Worm (Caenorhabditis elegans): ENCODE measurements around the gene cup-14.
A peak's percentile ranks its signal among the peaks of the same experiment; 100 is the strongest.
"Not testable (repeated sequence)": the region's sequence is repeated elsewhere in the genome, so short reads cannot be mapped to it uniquely, and the experiment has no call there.

The cup-14 gene

ce11 chrII:13828597-13828996 is 43.4 kb downstream of the cup-14 start, which contains the start of gene his-42:
Gene his-42 (minus strand): TSS chrII:13828697.
- no peak for TF ChIP-seq nhr-11 (tag; optimal IDR thresholded peaks at IDR 0.05)
- TF ChIP-seq fos-1 (tag; optimal IDR thresholded peaks at IDR 0.05): no peak
- TF ChIP-seq ztf-4 (tag; optimal IDR thresholded peaks at IDR 0.05): no peak
- no peak for TF ChIP-seq egl-5 (tag; optimal IDR thresholded peaks at IDR 0.05)
- TF ChIP-seq lsy-12 (tag; optimal IDR thresholded peaks at IDR 0.05): no peak
- no peak for TF ChIP-seq nhr-25 (tag; optimal IDR thresholded peaks at IDR 0.05)
- no peak for TF ChIP-seq ceh-9 (tag; optimal IDR thresholded peaks at IDR 0.05)
- no peak for TF ChIP-seq unc-62 (GFP tag; optimal IDR thresholded peaks at IDR 0.05)
- no peak for TF ChIP-seq fkh-10 (GFP tag; optimal IDR thresholded peaks at IDR 0.05)
- no peak for TF ChIP-seq eor-1 (tag; optimal IDR thresholded peaks at IDR 0.05)
- no peak for TF ChIP-seq nhr-67 (tag; optimal IDR thresholded peaks at IDR 0.05)
- no peak for TF ChIP-seq ceh-16 (tag; optimal IDR thresholded peaks at IDR 0.05)
- TF ChIP-seq lin-39 (tag; optimal IDR thresholded peaks at IDR 0.05): no peak
- no peak for TF ChIP-seq pqm-1 (tag; optimal IDR thresholded peaks at IDR 0.05)
- TF ChIP-seq ZK546.5 (tag; optimal IDR thresholded peaks at IDR 0.05): no peak
- no peak for TF ChIP-seq nhr-28 (tag; optimal IDR thresholded peaks at IDR 0.05)
- TF ChIP-seq unc-39 (tag; optimal IDR thresholded peaks at IDR 0.05): no peak

ce11 chrII:13824570-13824969 is 47.5 kb downstream of the cup-14 start:
- peak; percentile 34 for TF ChIP-seq elt-2 (tag; optimal IDR thresholded peaks at IDR 0.05)

- TF ChIP-seq zag-1, nhr-11, R02D3.7 (tag; optimal IDR thresholded peaks at IDR 0.05): not testable (repeated sequence)
Measured at ce11 chrII:13818043-13818442, 54.0 kb downstream of the cup-14 start, which contains the start of gene his-16. Gene his-16 (minus strand): TSS chrII:13818143.

ce11 chrII:13815513-13815912 is 56.5 kb downstream of the cup-14 start:
- TF ChIP-seq R02D3.7 (tag; optimal IDR thresholded peaks at IDR 0.05): no peak
- no peak for TF ChIP-seq daf-12 (tag; optimal IDR thresholded peaks at IDR 0.05)
- no peak for TF ChIP-seq nfya-1 (tag; optimal IDR thresholded peaks at IDR 0.05; ENCODE audit: insufficient read depth)
- no peak for TF ChIP-seq pha-4 (tag; optimal IDR thresholded peaks at IDR 0.05)
- TF ChIP-seq mdl-1 (tag; optimal IDR thresholded peaks at IDR 0.05): no peak
- no peak for TF ChIP-seq mml-1 (tag; optimal IDR thresholded peaks at IDR 0.05)

- no peak for TF ChIP-seq nhr-77 (tag; optimal IDR thresholded peaks at IDR 0.05)
- TF ChIP-seq pha-4 (tag; optimal IDR thresholded peaks at IDR 0.05): peak; percentile 31
- TF ChIP-seq elt-2 (tag; optimal IDR thresholded peaks at IDR 0.05): peak; percentile 83
- TF ChIP-seq pqm-1 (tag; optimal IDR thresholded peaks at IDR 0.05): peak; percentile 35
Measured at ce11 chrII:13813950-13814349, 58.1 kb downstream of the cup-14 start.

ce11 chrII:13813413-13813812 is 58.6 kb downstream of the cup-14 start:
- TF ChIP-seq snpc-4 (tag; optimal IDR thresholded peaks at IDR 0.05) (peak; percentile 44), nfya-1 (tag; optimal IDR thresholded peaks at IDR 0.05; ENCODE audit: insufficient read depth) (peak; percentile 1), elt-2 (tag; optimal IDR thresholded peaks at IDR 0.05) (no peak), unc-39 (tag; optimal IDR thresholded peaks at IDR 0.05) (no peak), ama-1 (optimal IDR thresholded peaks at IDR 0.05) (no peak), nhr-43 (tag; optimal IDR thresholded peaks at IDR 0.05; ENCODE audit: poor library complexity, severe bottlenecking) (no peak)

- no peak for TF ChIP-seq nfya-1 (tag; optimal IDR thresholded peaks at IDR 0.05; ENCODE audit: insufficient read depth)
- TF ChIP-seq ceh-9 (tag; optimal IDR thresholded peaks at IDR 0.05): no peak
- peak; percentile 63 for TF ChIP-seq fkh-10 (GFP tag; optimal IDR thresholded peaks at IDR 0.05)
- TF ChIP-seq mdl-1 (tag; optimal IDR thresholded peaks at IDR 0.05): no peak
Measured at ce11 chrII:13812335-13812734, 59.7 kb downstream of the cup-14 start.

- TF ChIP-seq nhr-12 (tag; optimal IDR thresholded peaks at IDR 0.05): no peak
- TF ChIP-seq pha-4 (tag; optimal IDR thresholded peaks at IDR 0.05): peak; percentile 52
- no peak for TF ChIP-seq egl-5 (tag; optimal IDR thresholded peaks at IDR 0.05)
- TF ChIP-seq mdl-1 (tag; optimal IDR thresholded peaks at IDR 0.05): no peak
- no peak for TF ChIP-seq nhr-77 (tag; optimal IDR thresholded peaks at IDR 0.05)
Measured at ce11 chrII:13806269-13806668, 65.8 kb downstream of the cup-14 start.

Data from whole organism, L3 larva.